Worm (Caenorhabditis elegans): ENCODE data around the gene T22C8.4.

DNA sequence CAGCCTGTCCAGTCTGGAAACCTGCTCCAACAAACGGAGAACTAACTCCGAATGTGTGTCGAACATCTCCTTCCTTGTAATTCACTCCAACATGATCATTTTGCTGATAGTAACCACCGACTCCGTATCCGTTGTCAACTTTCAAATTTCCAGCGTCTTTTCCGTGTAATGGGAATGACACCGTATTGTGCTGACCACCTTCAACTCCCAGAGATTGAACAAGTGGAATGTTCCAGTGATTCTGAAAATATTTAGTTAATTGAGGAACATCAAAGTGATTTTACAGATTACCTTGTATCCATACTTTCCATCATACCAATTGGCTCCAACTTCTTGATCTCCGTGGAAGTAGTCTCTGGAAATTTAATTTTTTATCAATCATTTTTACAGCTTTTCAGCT is 4.6 kb upstream of the T22C8.4 start:
- TF ChIP-seq him-1 (tag; optimal IDR thresholded peaks at IDR 0.05) = no peak
- TF ChIP-seq dao-5 (tag; optimal IDR thresholded peaks at IDR 0.05) = no peak

All from whole organism, L4/young adult.